Worm (Caenorhabditis elegans): Measurements from ENCODE around the gene Y50E8A.11.

The Y50E8A.11 gene

ce11 chrV:14828407-14828806 is 47.2 kb downstream of the Y50E8A.11 start:
- TF ChIP-seq elt-3 (tag; optimal IDR thresholded peaks at IDR 0.05) (no peak), lsy-12 (tag; optimal IDR thresholded peaks at IDR 0.05) (peak; percentile 14)

DNA sequence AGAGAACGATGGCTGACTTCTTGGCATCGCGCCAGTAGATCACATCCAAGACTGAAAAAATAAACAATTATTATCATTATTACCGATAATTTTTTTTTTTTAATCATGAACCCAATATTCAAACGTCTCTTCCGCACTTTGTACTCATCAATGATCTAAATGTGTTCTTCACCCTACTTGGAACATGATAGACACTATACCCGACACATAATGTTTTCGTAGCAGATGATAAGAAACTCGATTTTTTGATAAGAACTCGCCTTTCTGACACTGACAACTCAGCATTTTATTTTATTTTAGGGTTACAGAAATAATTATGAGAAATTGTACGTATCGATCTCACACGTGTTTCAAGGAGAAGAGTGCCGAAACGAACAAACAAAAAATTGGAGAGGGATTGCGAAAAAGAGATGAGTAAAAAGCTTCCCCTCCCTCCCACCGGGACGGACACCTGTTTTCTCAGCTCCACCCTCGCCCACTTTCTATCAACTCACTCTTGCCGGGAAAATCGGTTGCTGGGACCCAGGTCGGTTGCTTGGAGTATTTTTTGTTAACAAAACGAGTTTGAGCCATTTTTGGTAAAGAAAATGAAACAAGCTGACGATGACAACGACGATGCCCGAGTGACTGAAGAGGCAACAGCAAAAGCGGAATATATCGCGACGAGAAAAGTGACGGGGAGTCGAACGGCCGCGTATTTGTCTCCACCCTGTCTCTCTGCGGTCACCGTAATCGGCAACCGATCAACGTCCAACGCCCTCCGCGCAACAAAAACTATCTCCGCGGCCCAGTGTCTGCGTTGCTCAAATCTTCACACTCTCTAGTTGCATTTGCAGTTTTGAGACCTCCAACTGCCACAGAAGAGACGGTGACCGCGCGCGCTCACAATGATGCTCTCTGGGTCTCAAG is 49.3 kb downstream of the Y50E8A.11 start:
- no peak for TF ChIP-seq R02D3.7 (tag; optimal IDR thresholded peaks at IDR 0.05)
- TF ChIP-seq nhr-43 (tag; optimal IDR thresholded peaks at IDR 0.05; ENCODE audit: poor library complexity, severe bottlenecking) = peak; percentile 5
- no peak for TF ChIP-seq skn-1 (tag; optimal IDR thresholded peaks at IDR 0.05)
- peak; percentile 8 for TF ChIP-seq jun-1 (tag; optimal IDR thresholded peaks at IDR 0.05)
- TF ChIP-seq pqm-1 (tag; optimal IDR thresholded peaks at IDR 0.05) = peak; percentile 92
- peak; percentile 24 for TF ChIP-seq snpc-4 (tag; optimal IDR thresholded peaks at IDR 0.05)
- TF ChIP-seq pha-4 (tag; optimal IDR thresholded peaks at IDR 0.05) = peak; percentile 44
- peak; percentile 39 for TF ChIP-seq nhr-23 (tag; optimal IDR thresholded peaks at IDR 0.05)
- peak; percentile 96 for TF ChIP-seq elt-2 (tag; optimal IDR thresholded peaks at IDR 0.05)
- TF ChIP-seq nhr-25 (tag; optimal IDR thresholded peaks at IDR 0.05) = peak; percentile 48
- no peak for TF ChIP-seq elt-3 (tag; optimal IDR thresholded peaks at IDR 0.05)
- TF ChIP-seq lin-39 (tag; optimal IDR thresholded peaks at IDR 0.05) = peak; percentile 17

ce11 chrV:14831460-14832120 is 50.4 kb downstream of the Y50E8A.11 start:
- TF ChIP-seq nhr-43 (tag; optimal IDR thresholded peaks at IDR 0.05; ENCODE audit: poor library complexity, severe bottlenecking) = no peak
- TF ChIP-seq tbx-2 (tag; optimal IDR thresholded peaks at IDR 0.05) = no peak
- TF ChIP-seq sea-2 (GFP tag; optimal IDR thresholded peaks at IDR 0.05) = no peak
- no peak for TF ChIP-seq aly-2 (tag; optimal IDR thresholded peaks at IDR 0.05)
- no peak for TF ChIP-seq nhr-28 (tag; optimal IDR thresholded peaks at IDR 0.05)
- no peak for TF ChIP-seq ama-1 (optimal IDR thresholded peaks at IDR 0.05)
- TF ChIP-seq ZK546.5 (tag; optimal IDR thresholded peaks at IDR 0.05) = no peak
- peak; percentile 41 for TF ChIP-seq lin-39 (tag; optimal IDR thresholded peaks at IDR 0.05)
- no peak for TF ChIP-seq nhr-11 (tag; optimal IDR thresholded peaks at IDR 0.05)
- TF ChIP-seq zag-1 (tag; optimal IDR thresholded peaks at IDR 0.05) = no peak
- no peak for TF ChIP-seq nhr-77 (tag; optimal IDR thresholded peaks at IDR 0.05)
- no peak for TF ChIP-seq egl-5 (tag; optimal IDR thresholded peaks at IDR 0.05)
- peak; percentile 70 for TF ChIP-seq elt-1 (tag; optimal IDR thresholded peaks at IDR 0.05)
- no peak for TF ChIP-seq nhr-237 (tag; optimal IDR thresholded peaks at IDR 0.05)
- no peak for TF ChIP-seq hmg-11 (tag; optimal IDR thresholded peaks at IDR 0.05)
- TF ChIP-seq nhr-67 (tag; optimal IDR thresholded peaks at IDR 0.05) = no peak
- no peak for TF ChIP-seq ceh-82 (tag; optimal IDR thresholded peaks at IDR 0.05)
- TF ChIP-seq skn-1 (tag; optimal IDR thresholded peaks at IDR 0.05) = no peak
- TF ChIP-seq pha-4 (tag; optimal IDR thresholded peaks at IDR 0.05) = no peak
- peak; percentile 31 for TF ChIP-seq unc-62 (GFP tag; optimal IDR thresholded peaks at IDR 0.05)
- no peak for TF ChIP-seq lsy-12 (tag; optimal IDR thresholded peaks at IDR 0.05)
- TF ChIP-seq ztf-11 (tag; optimal IDR thresholded peaks at IDR 0.05) = no peak
- TF ChIP-seq R02D3.7 (tag; optimal IDR thresholded peaks at IDR 0.05) = no peak
- peak; percentile 8 for TF ChIP-seq nhr-25 (tag; optimal IDR thresholded peaks at IDR 0.05)
- no peak for TF ChIP-seq eor-1 (tag; optimal IDR thresholded peaks at IDR 0.05)

All from whole organism, L3 larva.